Fruit fly (Drosophila melanogaster) whole organism, embryonic: ENCODE data around the gene CG10431.

Source experiments
- Asciz ChIP-seq: fragments of 200-800 bp; sonication (Bioruptor generic); optimal IDR thresholded peaks from 2 replicates; lab custom pipeline; 2017; ENCODE audit warnings: missing biosample characterization, mild to moderate bottlenecking, missing genetic modification characterization, missing genetic modification reagents
- Atf3 ChIP-seq: fragments of 200-800 bp; sonication (Bioruptor generic); optimal IDR thresholded peaks from 3 replicates; lab custom pipeline; 2016; ENCODE audit warnings: missing biosample characterization, missing genetic modification characterization
- CG10431 ChIP-seq: fragments of 200-800 bp; sonication (Bioruptor generic); optimal IDR thresholded peaks from 3 replicates; lab custom pipeline; 2018; ENCODE audit warnings: missing biosample characterization, mild to moderate bottlenecking, missing genetic modification characterization
- CG10565 ChIP-seq: fragments of 200-800 bp; sonication (Bioruptor generic); optimal IDR thresholded peaks from 3 replicates; lab custom pipeline; 2016; ENCODE audit warnings: missing biosample characterization, mild to moderate bottlenecking, missing genetic modification characterization
- CG11398 ChIP-seq: fragments of 200-800 bp; sonication (Bioruptor generic); optimal IDR thresholded peaks from 2 replicates; lab custom pipeline; 2016; ENCODE audit warnings: missing biosample characterization, missing genetic modification characterization
- CG1233 ChIP-seq: fragments of 200-800 bp; sonication (Bioruptor generic); optimal IDR thresholded peaks from 4 replicates; lab custom pipeline; 2018; ENCODE audit warnings: missing biosample characterization, mild to moderate bottlenecking, missing genetic modification characterization
- CG13775 ChIP-seq: fragments of 200-800 bp; sonication (Bioruptor generic); optimal IDR thresholded peaks from 3 replicates; lab custom pipeline; 2017; ENCODE audit warnings: missing biosample characterization, mild to moderate bottlenecking, missing genetic modification characterization
- CG17186 ChIP-seq: fragments of 200-800 bp; sonication (Bioruptor generic); optimal IDR thresholded peaks from 3 replicates; lab custom pipeline; 2017; ENCODE audit warnings: missing biosample characterization, missing genetic modification reagents, missing genetic modification characterization
- CG2116 ChIP-seq: fragments of 200-800 bp; sonication (Bioruptor generic); optimal IDR thresholded peaks from 3 replicates; lab custom pipeline; 2018; ENCODE audit warnings: missing biosample characterization, mild to moderate bottlenecking, missing genetic modification characterization
- CG3065 ChIP-seq: fragments of 200-800 bp; sonication (Bioruptor generic); optimal IDR thresholded peaks from 2 replicates; lab custom pipeline; 2016; ENCODE audit warnings: missing biosample characterization, missing genetic modification characterization
- CG34376 ChIP-seq: fragments of 200-800 bp; sonication (Bioruptor generic); optimal IDR thresholded peaks from 2 replicates; lab custom pipeline; 2018; ENCODE audit warnings: missing biosample characterization, mild to moderate bottlenecking, missing genetic modification characterization
- CG3838 ChIP-seq: fragments of 200-800 bp; sonication (Bioruptor generic); optimal IDR thresholded peaks from 3 replicates; lab custom pipeline; 2016; ENCODE audit warnings: missing biosample characterization, missing genetic modification characterization
- CG4617 ChIP-seq: fragments of 200-800 bp; sonication (Bioruptor generic); optimal IDR thresholded peaks from 3 replicates; lab custom pipeline; 2016; ENCODE audit warnings: missing biosample characterization, missing genetic modification characterization, borderline replicate concordance
- CG4820 ChIP-seq: fragments of 200-800 bp; sonication (Bioruptor generic); optimal IDR thresholded peaks from 3 replicates; lab custom pipeline; 2016; ENCODE audit warnings: missing biosample characterization, missing genetic modification characterization
- CG6765 ChIP-seq: fragments of 200-800 bp; sonication (Bioruptor generic); optimal IDR thresholded peaks from 3 replicates; lab custom pipeline; 2017; ENCODE audit warnings: missing biosample characterization, mild to moderate bottlenecking, missing genetic modification characterization
- CG7839 ChIP-seq: fragments of 200-800 bp; sonication (Bioruptor generic); optimal IDR thresholded peaks from 3 replicates; lab custom pipeline; 2018; ENCODE audit warnings: missing biosample characterization, mild to moderate bottlenecking, missing genetic modification characterization, moderate library complexity
- CG8359 ChIP-seq: fragments of 200-800 bp; sonication (Bioruptor generic); optimal IDR thresholded peaks from 2 replicates; lab custom pipeline; 2017; ENCODE audit warnings: missing biosample characterization, mild to moderate bottlenecking, missing genetic modification characterization, borderline replicate concordance
- CG8924 ChIP-seq: fragments of 200-800 bp; optimal IDR thresholded peaks from 3 replicates; lab custom pipeline; 2019; ENCODE audit warnings: missing biosample characterization, mild to moderate bottlenecking, missing genetic modification characterization, moderate library complexity
- CoRest ChIP-seq: fragments of 200-800 bp; sonication (Bioruptor generic); optimal IDR thresholded peaks from 3 replicates; lab custom pipeline; 2018; ENCODE audit warnings: missing biosample characterization, mild to moderate bottlenecking, missing genetic modification characterization, moderate library complexity
- D19A ChIP-seq: fragments of 200-800 bp; optimal IDR thresholded peaks from 3 replicates; lab custom pipeline; 2019; ENCODE audit warnings: missing biosample characterization, mild to moderate bottlenecking, missing genetic modification characterization, moderate library complexity
- Doc3 ChIP-seq: fragments of 200-800 bp; sonication (Bioruptor generic); IDR thresholded peaks from 3 replicates; pipeline ENCODE4 v1.3.6; 2022; ENCODE audit warnings: missing biosample characterization, missing genetic modification characterization; ENCODE audit not compliant: partially characterized antibody
- Drgx ChIP-seq: fragments of 200-800 bp; sonication (Bioruptor generic); IDR thresholded peaks from 2 replicates; pipeline ENCODE4 v1.3.6; 2022; ENCODE audit warnings: missing biosample characterization, missing genetic modification characterization
- Fer2 ChIP-seq: fragments of 200-800 bp; sonication (Bioruptor generic); optimal IDR thresholded peaks from 2 replicates; lab custom pipeline; 2018; ENCODE audit warnings: missing biosample characterization, mild to moderate bottlenecking, missing genetic modification characterization, moderate library complexity
- HLH54F ChIP-seq: fragments of 200-800 bp; sonication (Bioruptor generic); optimal IDR thresholded peaks from 3 replicates; lab custom pipeline; 2016; ENCODE audit warnings: missing biosample characterization, missing genetic modification characterization
- HLHmδ ChIP-seq: fragments of 200-800 bp; sonication (Bioruptor generic); optimal IDR thresholded peaks from 2 replicates; lab custom pipeline; 2018; ENCODE audit warnings: missing biosample characterization, mild to moderate bottlenecking, missing genetic modification characterization, moderate library complexity
- Hsf ChIP-seq: fragments of 200-800 bp; sonication (Bioruptor generic); optimal IDR thresholded peaks from 3 replicates; lab custom pipeline; 2016; ENCODE audit warnings: missing biosample characterization, missing genetic modification characterization
- Lpt ChIP-seq: fragments of >200 bp; optimal IDR thresholded peaks from 2 replicates; lab custom pipeline; 2018; ENCODE audit warnings: missing biosample characterization, missing genetic modification characterization
- MBD-R2 ChIP-seq: fragments of 200-800 bp; sonication (Bioruptor generic); IDR thresholded peaks from 2 replicates; pipeline ENCODE4 v1.3.6; 2022; ENCODE audit warnings: missing biosample characterization, missing genetic modification characterization
- Mes4 ChIP-seq: fragments of 200-800 bp; sonication (Bioruptor generic); optimal IDR thresholded peaks from 2 replicates; lab custom pipeline; 2016; ENCODE audit warnings: missing biosample characterization, missing genetic modification characterization
- NFAT ChIP-seq: fragments of 200-800 bp; sonication (Bioruptor generic); IDR thresholded peaks from 2 replicates; pipeline ENCODE4 v1.3.6; 2022; ENCODE audit warnings: missing biosample characterization, missing genetic modification characterization
- NK7.1 ChIP-seq: fragments of 200-800 bp; sonication (Bioruptor generic); optimal IDR thresholded peaks from 3 replicates; lab custom pipeline; 2016; ENCODE audit warnings: missing biosample characterization, missing genetic modification characterization
- Ravus ChIP-seq: fragments of 200-800 bp; sonication (Bioruptor generic); IDR thresholded peaks from 2 replicates; pipeline ENCODE4 v1.3.6; 2022; ENCODE audit warnings: missing biosample characterization, missing genetic modification characterization
- Sox100B ChIP-seq: fragments of 200-800 bp; sonication (Bioruptor generic); optimal IDR thresholded peaks from 3 replicates; lab custom pipeline; 2018; ENCODE audit warnings: missing biosample characterization, mild to moderate bottlenecking, missing genetic modification characterization
- Sry-β ChIP-seq: fragments of 200-800 bp; sonication (Bioruptor generic); optimal IDR thresholded peaks from 2 replicates; lab custom pipeline; 2018; ENCODE audit warnings: missing biosample characterization, mild to moderate bottlenecking, missing genetic modification characterization, moderate library complexity
- Xbp1 ChIP-seq: fragments of 200-800 bp; sonication (Bioruptor generic); optimal IDR thresholded peaks from 3 replicates; lab custom pipeline; 2016; ENCODE audit warnings: missing biosample characterization, mild to moderate bottlenecking, missing genetic modification characterization
- ash1 ChIP-seq: fragments of 200-800 bp; sonication (Bioruptor generic); optimal IDR thresholded peaks from 2 replicates; lab custom pipeline; 2018; ENCODE audit warnings: missing biosample characterization, mild to moderate bottlenecking, missing genetic modification characterization
- bsh ChIP-seq, 2 experiments: fragments of 200-800 bp; sonication (Bioruptor generic); optimal IDR thresholded peaks; 2 replicates each; lab custom pipeline; 2017 to 2018; ENCODE audit warnings: mild to moderate bottlenecking in 2 of 2, missing biosample characterization in 2 of 2, missing genetic modification characterization in 2 of 2, moderate library complexity in 1 of 2
- chinmo ChIP-seq: fragments of 200-800 bp; sonication (Bioruptor generic); IDR thresholded peaks from 4 replicates; pipeline ENCODE4 v1.3.6; 2022; ENCODE audit warnings: missing biosample characterization, missing genetic modification characterization; ENCODE audit not compliant: partially characterized antibody
- chm ChIP-seq: fragments of 200-800 bp; sonication (Bioruptor generic); IDR thresholded peaks from 2 replicates; pipeline ENCODE4 v1.3.6; 2022; ENCODE audit warnings: missing biosample characterization, missing genetic modification characterization
- dan ChIP-seq: fragments of 200-800 bp; sonication (Bioruptor generic); IDR thresholded peaks from 2 replicates; pipeline ENCODE4 v1.3.6; 2022; ENCODE audit warnings: missing biosample characterization, missing genetic modification characterization
- emc ChIP-seq: fragments of 200-800 bp; sonication (Bioruptor generic); optimal IDR thresholded peaks from 2 replicates; lab custom pipeline; 2016; ENCODE audit warnings: missing biosample characterization, missing genetic modification characterization
- grau ChIP-seq: fragments of 200-800 bp; optimal IDR thresholded peaks from 3 replicates; lab custom pipeline; 2019; ENCODE audit warnings: missing biosample characterization, mild to moderate bottlenecking, missing genetic modification characterization, moderate library complexity
- gsb-n ChIP-seq: fragments of 200-800 bp; sonication (Bioruptor generic); optimal IDR thresholded peaks from 3 replicates; lab custom pipeline; 2018; ENCODE audit warnings: missing biosample characterization, mild to moderate bottlenecking, missing genetic modification characterization
- ken ChIP-seq: fragments of 200-800 bp; sonication (Bioruptor generic); IDR thresholded peaks from 3 replicates; pipeline ENCODE4 v1.3.6; 2022; ENCODE audit warnings: missing biosample characterization, missing genetic modification characterization
- kni ChIP-seq: fragments of 200-800 bp; sonication (Bioruptor generic); optimal IDR thresholded peaks from 3 replicates; lab custom pipeline; 2017; ENCODE audit warnings: mild to moderate bottlenecking, missing biosample characterization, missing genetic modification reagents, missing genetic modification characterization
- sens ChIP-seq: fragments of 200-800 bp; sonication (Bioruptor generic); peaks from one replicate; lab custom pipeline; 2016; ENCODE audit warnings: missing biosample characterization, missing genetic modification characterization
- slou ChIP-seq: fragments of 200-800 bp; sonication (Bioruptor generic); optimal IDR thresholded peaks from 3 replicates; lab custom pipeline; 2016; ENCODE audit warnings: missing biosample characterization, missing genetic modification characterization
- sob ChIP-seq: fragments of 200-800 bp; sonication (Bioruptor generic); IDR thresholded peaks from 2 replicates; pipeline ENCODE4 v1.3.6; 2022; ENCODE audit warnings: missing biosample characterization, missing genetic modification characterization
- stc ChIP-seq: fragments of 200-800 bp; sonication (Bioruptor generic); IDR thresholded peaks from 2 replicates; pipeline ENCODE4 v1.3.6; 2022; ENCODE audit warnings: missing biosample characterization, missing genetic modification characterization
- sug ChIP-seq: fragments of 200-800 bp; optimal IDR thresholded peaks from 2 replicates; lab custom pipeline; 2019; ENCODE audit warnings: missing biosample characterization, mild to moderate bottlenecking, missing genetic modification characterization, moderate library complexity
- tx ChIP-seq: fragments of 200-800 bp; sonication (Bioruptor generic); optimal IDR thresholded peaks from 2 replicates; lab custom pipeline; 2016; ENCODE audit warnings: missing biosample characterization, missing genetic modification characterization
- usp ChIP-seq: fragments of >200 bp; optimal IDR thresholded peaks from 2 replicates; lab custom pipeline; 2017; ENCODE audit warnings: missing biosample characterization, missing genetic modification characterization

CG10431 gene

DNA sequence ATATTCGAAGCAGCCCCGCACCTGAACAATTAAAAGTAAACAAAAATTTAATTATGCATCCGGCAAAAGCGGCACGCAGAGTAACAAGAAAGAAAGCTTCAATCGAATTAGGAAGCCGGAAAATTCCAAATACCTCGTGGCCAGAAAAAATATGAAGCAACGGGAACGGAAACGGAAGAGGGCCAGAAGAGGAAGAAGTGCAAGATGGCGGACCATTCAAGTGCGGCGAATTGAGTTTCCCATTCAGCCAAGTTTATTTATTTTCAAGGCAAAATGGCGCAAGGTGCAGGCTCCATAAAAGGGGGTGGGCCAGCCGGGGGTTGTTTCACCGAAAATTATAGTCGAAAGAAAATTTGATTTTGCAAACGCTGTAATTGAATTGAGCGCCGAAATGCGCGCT, 39.9 kb upstream of the CG10431 start (continued):
- TF ChIP-seq CG6765 (no peak), CG10431 (GFP tag; lab: Kevin White, UChicago) (peak; percentile 33), CoRest (peak; percentile 9), ash1 (no peak), Atf3 (GFP tag; lab: Kevin White, UChicago) (no peak), sens (peak; percentile 51), HLHmδ (GFP tag; lab: Kevin White, UChicago) (no peak), grau (no peak), CG8924 (tag; lab: Kevin White, UChicago) (no peak), stc (GFP tag; lab: Robert Waterston, UW) (no peak), Lpt (GFP tag; lab: Kevin White, UChicago) (no peak), tx (no peak), CG10565 (GFP tag; lab: Kevin White, UChicago) (no peak), Xbp1 (GFP tag; lab: Kevin White, UChicago) (no peak), D19A (no peak), CG1233 (GFP tag; lab: Kevin White, UChicago) (peak; percentile 15), ken (GFP tag; lab: Robert Waterston, UW) (0 out of 3 replicates have a peak, but pooled peaks have one; percentile 21), HLH54F (GFP tag; lab: Kevin White, UChicago) (no peak), CG8359 (GFP tag; lab: Kevin White, UChicago) (peak; percentile 5), CG4820 (GFP tag; lab: Kevin White, UChicago) (no peak), Asciz (no peak), CG34376 (GFP tag; lab: Kevin White, UChicago) (no peak), sob (no peak), chm (GFP tag; lab: Robert Waterston, UW) (0 out of 2 replicates have a peak, but pooled peaks have one; percentile 29), Mes4 (GFP tag; lab: Kevin White, UChicago) (no peak), NK7.1 (no peak), CG3838 (no peak), CG4617 (GFP tag; lab: Kevin White, UChicago) (no peak), CG13775 (peak; percentile 34), Fer2 (tag; lab: Kevin White, UChicago) (no peak), CG11398 (GFP tag; lab: Kevin White, UChicago) (no peak), Ravus (GFP tag; lab: Robert Waterston, UW) (no peak), Hsf (GFP tag; lab: Kevin White, UChicago) (no peak), Sox100B (GFP tag; lab: Kevin White, UChicago) (peak; percentile 18), CG7839 (tag; lab: Kevin White, UChicago) (no peak), CG2116 (GFP tag; lab: Kevin White, UChicago) (peak; percentile 3), slou (GFP tag; lab: Kevin White, UChicago) (no peak), Drgx (GFP tag; lab: Robert Waterston, UW) (no peak), Sry-β (no peak), CG17186 (GFP tag; lab: Kevin White, UChicago) (no peak), bsh (GFP tag; optimal IDR thresholded peaks at IDR 0.05; lab: Kevin White, UChicago) (peak in 1 of 2 experiments; percentile 6), CG3065 (GFP tag; lab: Kevin White, UChicago) (no peak), dan (GFP tag; lab: Robert Waterston, UW) (no peak), NFAT (no peak), usp (GFP tag; lab: Kevin White, UChicago) (no peak), kni (GFP tag; lab: Kevin White, UChicago) (peak; percentile 38), chinmo (GFP tag; lab: Robert Waterston, UW) (no peak), gsb-n (tag; lab: Kevin White, UChicago) (peak; percentile 40), MBD-R2 (GFP tag; lab: Robert Waterston, UW) (no peak), Doc3 (GFP tag; lab: Robert Waterston, UW) (no peak), sug (tag; lab: Kevin White, UChicago) (no peak), emc (GFP tag; lab: Kevin White, UChicago) (no peak)
